Worm (Caenorhabditis elegans): ENCODE results near the gene srh-23.

- TF ChIP-seq nhr-237 (tag; optimal IDR thresholded peaks at IDR 0.05) (no peak), aha-1 (tag) (no peak), unc-39 (tag; optimal IDR thresholded peaks at IDR 0.05) (no peak), pha-4 (GFP tag; IDR thresholded peaks at IDR 0.05) (no peak), pha-4 (tag; optimal IDR thresholded peaks at IDR 0.05) (no peak), Y48G9A.11 (GFP tag; IDR thresholded peaks at IDR 0.05) (no peak), ctbp-1 (GFP tag; IDR thresholded peaks at IDR 0.05) (no peak), duxl-1 (tag; optimal IDR thresholded peaks at IDR 0.05; ENCODE audit: poor library complexity) (no peak), gei-8 (GFP tag; optimal IDR thresholded peaks at IDR 0.05) (no peak), mep-1 (tag; optimal IDR thresholded peaks at IDR 0.05) (no peak)
Observed at ce11 chrV:4918664-4919257, 2.1 kb upstream of the srh-23 start, which contains the start of gene C02E7.6.
